Worm (Caenorhabditis elegans) whole organism, L1 larva: Measurements from ENCODE around the gene rab-19.

Source experiments
- Y116A8C.19 ChIP-seq: sonication (generic microtip); optimal IDR thresholded peaks from 2 replicates; lab custom pipeline; 2016; ENCODE audit warnings: missing compliant biosample characterization, missing genetic modification characterization, borderline replicate concordance
- aha-1 ChIP-seq: fragments of 150-350 bp; optimal IDR thresholded peaks from 2 replicates; lab custom pipeline; 2014; ENCODE audit warnings: missing biosample characterization, missing genetic modification characterization
- alr-1 ChIP-seq: fragments of 200-800 bp; sonication (Bioruptor generic); optimal IDR thresholded peaks from 2 replicates; lab custom pipeline; 2018; ENCODE audit warnings: borderline replicate concordance, mild to moderate bottlenecking, missing genetic modification characterization, missing compliant biosample characterization
- aly-2 ChIP-seq: fragments of 150-350 bp; optimal IDR thresholded peaks from 2 replicates; lab custom pipeline; 2014; ENCODE audit warnings: missing biosample characterization, missing genetic modification characterization
- ama-1 ChIP-seq: fragments of 150-350 bp; optimal IDR thresholded peaks from 2 replicates; lab custom pipeline; 2014
- blmp-1 ChIP-seq: fragments of 150-350 bp; optimal IDR thresholded peaks from 2 replicates; lab custom pipeline; 2014; ENCODE audit warnings: missing biosample characterization, missing genetic modification characterization
- ceh-82 ChIP-seq, 3 experiments: fragments of 150-350 bp in 1 of 3; sonication (generic microtip) in 2 of 3; optimal IDR thresholded peaks; 2 replicates each; lab custom pipeline; 2014 to 2017; ENCODE audit warnings: missing biosample characterization in 3 of 3, missing genetic modification characterization in 3 of 3
- dpl-1 ChIP-seq, 3 experiments: fragments of 150-350 bp in 2 of 3; sonication (generic microtip) in 1 of 3; optimal IDR thresholded peaks; 2 replicates each; lab custom pipeline; 2014 to 2017; ENCODE audit warnings: missing biosample characterization in 3 of 3, missing genetic modification characterization in 3 of 3, missing genetic modification reagents in 3 of 3
- efl-1 ChIP-seq, 4 experiments: fragments of 150-350 bp; optimal IDR thresholded peaks in 3 of 4; peaks in 1 of 4; 1 replicate in 1 of 4; 2 replicates in 3 of 4; lab custom pipeline; 2014; ENCODE audit warnings: missing biosample characterization in 2 of 4, missing genetic modification characterization in 2 of 4, missing genetic modification reagents in 2 of 4
- efl-3 ChIP-seq: fragments of 200-800 bp; sonication (Bioruptor generic); optimal IDR thresholded peaks from 2 replicates; lab custom pipeline; 2018; ENCODE audit warnings: mild to moderate bottlenecking, missing genetic modification characterization, missing compliant biosample characterization
- elt-2 ChIP-seq: sonication (generic microtip); optimal IDR thresholded peaks from 2 replicates; lab custom pipeline; 2016; ENCODE audit warnings: missing genetic modification characterization, mild to moderate bottlenecking, inconsistent platforms, missing compliant biosample characterization, missing genetic modification reagents
- elt-3 ChIP-seq, 6 experiments: fragments of 150-350 bp in 1 of 6; sonication (generic microtip); optimal IDR thresholded peaks; 2 replicates each; lab custom pipeline; 2017 to 2018; ENCODE audit warnings: missing biosample characterization in 6 of 6, missing genetic modification characterization in 6 of 6, inconsistent platforms in 1 of 6
- ets-5 ChIP-seq: fragments of 200-800 bp; sonication (Bioruptor generic); IDR thresholded peaks from 2 replicates; pipeline ENCODE4 v1.3.6; 2022; ENCODE audit warnings: missing genetic modification characterization, missing compliant biosample characterization
- fkh-10 ChIP-seq: sonication (generic microtip); optimal IDR thresholded peaks from 2 replicates; lab custom pipeline; 2017; ENCODE audit warnings: missing biosample characterization, missing genetic modification reagents, missing genetic modification characterization
- grh-1 ChIP-seq: fragments of 200-800 bp; sonication (Bioruptor generic); IDR thresholded peaks from 2 replicates; pipeline ENCODE4 v1.3.6; 2022; ENCODE audit warnings: missing genetic modification reagents, missing genetic modification characterization, missing compliant biosample characterization
- hlh-4 ChIP-seq: sonication (generic microtip); optimal IDR thresholded peaks from 2 replicates; lab custom pipeline; 2016; ENCODE audit warnings: mild to moderate bottlenecking, missing genetic modification characterization, missing compliant biosample characterization
- lin-13 ChIP-seq: fragments of 150-350 bp; optimal IDR thresholded peaks from 2 replicates; lab custom pipeline; 2014; ENCODE audit warnings: missing biosample characterization, missing genetic modification reagents, missing genetic modification characterization
- lin-14 ChIP-seq: fragments of 200-800 bp; sonication (Bioruptor generic); optimal IDR thresholded peaks from 2 replicates; lab custom pipeline; 2018; ENCODE audit warnings: mild to moderate bottlenecking, missing genetic modification characterization, moderate library complexity, missing compliant biosample characterization
- lin-35 ChIP-seq, 2 experiments: fragments of 150-350 bp; optimal IDR thresholded peaks; 2 replicates each; lab custom pipeline; 2014; ENCODE audit warnings: missing biosample characterization in 2 of 2, missing genetic modification characterization in 2 of 2, missing genetic modification reagents in 2 of 2
- lsy-2 ChIP-seq, 2 experiments: fragments of 150-350 bp; optimal IDR thresholded peaks; 2 replicates each; lab custom pipeline; 2014; ENCODE audit warnings: missing biosample characterization in 2 of 2, missing genetic modification characterization in 2 of 2
- mab-9 ChIP-seq: fragments of 200-800 bp; sonication (Bioruptor generic); IDR thresholded peaks from 2 replicates; pipeline ENCODE4 v1.3.6; 2022; ENCODE audit warnings: missing genetic modification reagents, missing genetic modification characterization, missing compliant biosample characterization
- mdl-1 ChIP-seq, 2 experiments: fragments of 150-350 bp; optimal IDR thresholded peaks; 2 replicates each; lab custom pipeline; 2014 to 2017; ENCODE audit warnings: missing biosample characterization in 2 of 2, missing genetic modification characterization in 2 of 2, inconsistent platforms in 1 of 2
- mef-2 ChIP-seq: fragments of 150-350 bp; optimal IDR thresholded peaks from 2 replicates; lab custom pipeline; 2014; ENCODE audit warnings: missing biosample characterization, missing genetic modification characterization
- mep-1 ChIP-seq: fragments of 150-350 bp; optimal IDR thresholded peaks from 2 replicates; lab custom pipeline; 2014; ENCODE audit warnings: missing biosample characterization, missing genetic modification characterization
- nhr-12 ChIP-seq: sonication (generic microtip); optimal IDR thresholded peaks from 2 replicates; lab custom pipeline; 2017; ENCODE audit warnings: missing biosample characterization, missing genetic modification characterization
- nhr-20 ChIP-seq: sonication (generic microtip); optimal IDR thresholded peaks from 2 replicates; lab custom pipeline; 2016; ENCODE audit warnings: mild to moderate bottlenecking, missing genetic modification characterization, missing compliant biosample characterization
- nhr-237 ChIP-seq: fragments of 150-350 bp; optimal IDR thresholded peaks from 2 replicates; lab custom pipeline; 2014; ENCODE audit warnings: missing biosample characterization, missing genetic modification characterization
- nhr-28 ChIP-seq: fragments of 150-350 bp; optimal IDR thresholded peaks from 2 replicates; lab custom pipeline; 2014; ENCODE audit warnings: missing biosample characterization, missing genetic modification characterization
- nhr-71 ChIP-seq: sonication (generic microtip); optimal IDR thresholded peaks from 2 replicates; lab custom pipeline; 2016; ENCODE audit warnings: mild to moderate bottlenecking, missing genetic modification characterization, moderate library complexity, missing compliant biosample characterization
- nhr-84 ChIP-seq: sonication (generic microtip); optimal IDR thresholded peaks from 2 replicates; lab custom pipeline; 2017; ENCODE audit warnings: missing biosample characterization, missing genetic modification characterization
- nhr-90 ChIP-seq: sonication (generic microtip); optimal IDR thresholded peaks from 2 replicates; lab custom pipeline; 2016; ENCODE audit warnings: mild to moderate bottlenecking, missing genetic modification characterization, missing compliant biosample characterization; ENCODE audit not compliant: poor library complexity
- pag-3 ChIP-seq: sonication (generic microtip); optimal IDR thresholded peaks from 2 replicates; lab custom pipeline; 2017; ENCODE audit warnings: missing genetic modification characterization, mild to moderate bottlenecking, missing compliant biosample characterization, antibody characterized with exemption, borderline replicate concordance; ENCODE audit not compliant: insufficient read depth
- snpc-4 ChIP-seq: fragments of 150-350 bp; optimal IDR thresholded peaks from 2 replicates; lab custom pipeline; 2014; ENCODE audit warnings: missing biosample characterization, missing genetic modification characterization
- snu-23 ChIP-seq: sonication (generic microtip); optimal IDR thresholded peaks from 2 replicates; lab custom pipeline; 2016; ENCODE audit warnings: missing genetic modification characterization, missing compliant biosample characterization
- sox-4 ChIP-seq: sonication (generic microtip); optimal IDR thresholded peaks from 2 replicates; lab custom pipeline; 2016; ENCODE audit warnings: missing genetic modification characterization, missing compliant biosample characterization
- swsn-7 ChIP-seq: sonication (generic microtip); optimal IDR thresholded peaks from 2 replicates; lab custom pipeline; 2016; ENCODE audit warnings: missing genetic modification characterization, missing compliant biosample characterization
- zag-1 ChIP-seq: fragments of 150-350 bp; optimal IDR thresholded peaks from 2 replicates; lab custom pipeline; 2014; ENCODE audit warnings: missing biosample characterization, missing genetic modification characterization
- zip-4 ChIP-seq: fragments of 200-800 bp; sonication (Bioruptor generic); optimal IDR thresholded peaks from 2 replicates; lab custom pipeline; 2018; ENCODE audit warnings: mild to moderate bottlenecking, missing genetic modification characterization, moderate library complexity, missing compliant biosample characterization
- ztf-11 ChIP-seq, 2 experiments: sonication (generic microtip); optimal IDR thresholded peaks; 2 replicates each; lab custom pipeline; 2016 to 2017; ENCODE audit warnings: missing genetic modification characterization in 2 of 2, missing biosample characterization in 1 of 2, missing compliant biosample characterization in 1 of 2

rab-19 gene

ce11 chrIV:13412845-13413383, 28.7 kb upstream of the rab-19 start, which contains the start of gene gcl-1:
TSS of gene gcl-1 (minus strand) at chrIV:13412895.
- TF ChIP-seq grh-1 (GFP tag; lab: Robert Waterston, UW) = 0 out of 2 replicates have a peak, but pooled peaks have one; percentile 29
- no peak for TF ChIP-seq nhr-28 (tag; lab: Kevin White, UChicago)
- TF ChIP-seq lin-35 (GFP tag; optimal IDR thresholded peaks at IDR 0.05; lab: Kevin White, UChicago) = peak; percentile 13 to 37
- TF ChIP-seq snpc-4 (tag; lab: Kevin White, UChicago) = no peak
- peak; percentile 27 for TF ChIP-seq snu-23 (GFP tag; lab: Kevin White, UChicago)
- TF ChIP-seq mdl-1 (tag; optimal IDR thresholded peaks at IDR 0.05; lab: Kevin White, UChicago) = peak in 1 of 2 experiments; percentile 59
- no peak for TF ChIP-seq nhr-20 (tag; lab: Kevin White, UChicago)
- no peak for TF ChIP-seq elt-2
- TF ChIP-seq dpl-1 (GFP tag; optimal IDR thresholded peaks at IDR 0.05; lab: Kevin White, UChicago) = peak in 1 of 3 experiments; percentile 19
- TF ChIP-seq nhr-84 (tag; lab: Kevin White, UChicago) = no peak
- TF ChIP-seq pag-3 (tag; lab: Kevin White, UChicago) = no peak
- TF ChIP-seq aly-2 (tag; lab: Kevin White, UChicago) = no peak
- no peak for TF ChIP-seq lin-14 (GFP tag; lab: Kevin White, UChicago)
- TF ChIP-seq blmp-1 = peak; percentile 11

- TF ChIP-seq blmp-1 = peak; percentile 80
- TF ChIP-seq ztf-11 (tag; optimal IDR thresholded peaks at IDR 0.05; lab: Kevin White, UChicago) = no peak
- TF ChIP-seq efl-3 = no peak
- no peak for TF ChIP-seq ceh-82 (tag; optimal IDR thresholded peaks at IDR 0.05; lab: Kevin White, UChicago)
- TF ChIP-seq nhr-28 (tag; lab: Kevin White, UChicago) = no peak
These were observed 23.8 kb upstream of the rab-19 start, which contains the start of gene Y62E10A.19 for ce11 chrIV:13408018-13408417. TSS of gene Y62E10A.19 (minus strand) at chrIV:13408306.

DNA sequence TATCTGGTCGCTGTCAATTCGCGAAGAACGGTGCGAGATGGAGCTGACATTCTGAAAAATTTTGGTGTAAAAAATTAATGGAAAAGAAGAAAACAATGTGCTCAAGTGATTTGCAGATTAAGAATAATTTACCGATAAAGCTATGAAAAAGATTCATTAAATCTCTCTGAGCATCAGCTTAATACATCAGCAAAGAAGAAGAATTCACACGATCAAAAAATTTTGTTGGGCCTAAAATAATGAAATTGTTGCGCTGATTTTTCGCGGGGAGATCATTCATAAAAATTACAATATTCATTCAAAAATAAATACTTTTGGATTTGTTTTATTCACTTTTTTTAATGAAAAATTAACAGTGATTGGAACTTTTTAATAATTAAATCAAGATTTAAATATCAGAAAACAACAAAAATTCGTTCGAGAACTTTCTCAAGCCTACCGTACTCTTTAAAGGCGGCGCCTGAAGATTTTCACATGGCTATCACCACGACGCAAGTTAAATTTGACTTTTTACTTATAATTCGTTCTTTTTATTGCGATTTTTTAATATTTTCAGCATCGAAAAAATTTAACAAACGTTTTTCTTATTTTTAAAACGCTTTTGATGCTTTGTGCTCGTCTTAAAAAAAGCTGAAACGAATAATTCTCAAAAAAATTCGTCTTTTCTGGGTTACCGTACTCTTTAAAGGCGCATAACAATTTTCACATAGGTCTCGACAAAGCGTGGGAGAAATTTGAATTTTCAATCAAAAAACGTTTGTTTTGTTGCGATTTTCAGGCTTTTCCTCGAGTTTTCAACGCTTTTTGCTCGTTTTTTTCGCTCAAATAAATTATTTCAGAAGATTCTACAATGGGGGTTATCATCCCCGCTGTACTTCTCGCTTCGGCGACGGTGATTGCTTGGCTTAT, 16.5 kb upstream of the rab-19 start, which contains the start of the genes memi-2 and cyp-31A5:
TSS of gene memi-2 (minus strand) at position 51 of the 909 bp plus-strand sequence.
TSS of gene cyp-31A5 (plus strand) at position 834 of the 909 bp plus-strand sequence.
- TF ChIP-seq nhr-12 (tag; lab: Kevin White, UChicago) = no peak
- no peak for TF ChIP-seq mep-1 (tag; lab: Kevin White, UChicago)
- no peak for TF ChIP-seq lin-35 (GFP tag; optimal IDR thresholded peaks at IDR 0.05; lab: Kevin White, UChicago)
- TF ChIP-seq zip-4 (GFP tag; lab: Kevin White, UChicago) = no peak
- no peak for TF ChIP-seq Y116A8C.19 (tag; lab: Kevin White, UChicago)
- TF ChIP-seq mab-9 (GFP tag; lab: Robert Waterston, UW) = no peak
- TF ChIP-seq lsy-2 (tag; optimal IDR thresholded peaks at IDR 0.05; lab: Kevin White, UChicago) = no peak
- no peak for TF ChIP-seq zag-1 (tag; lab: Kevin White, UChicago)
- TF ChIP-seq mef-2 (tag; lab: Kevin White, UChicago) = no peak
- TF ChIP-seq dpl-1 (GFP tag; optimal IDR thresholded peaks at IDR 0.05; lab: Kevin White, UChicago) = no peak
- TF ChIP-seq ama-1 (lab: Kevin White, UChicago) = no peak
- no peak for TF ChIP-seq mdl-1 (tag; optimal IDR thresholded peaks at IDR 0.05; lab: Kevin White, UChicago)
- no peak for TF ChIP-seq sox-4 (tag; lab: Kevin White, UChicago)
- no peak for TF ChIP-seq lin-13

- TF ChIP-seq elt-3 (tag; optimal IDR thresholded peaks at IDR 0.05; lab: Kevin White, UChicago) = no peak
- peak in 1 of 2 experiments; percentile 17 for TF ChIP-seq mdl-1 (tag; optimal IDR thresholded peaks at IDR 0.05; lab: Kevin White, UChicago)
These were observed 14.5 kb upstream of the rab-19 start, which contains the start of gene Y62E10A.13 for ce11 chrIV:13398728-13399127. TSS of gene Y62E10A.13 (minus strand) at chrIV:13399053.

- TF ChIP-seq ets-5 (GFP tag; lab: Robert Waterston, UW) (no peak), lin-35 (GFP tag; optimal IDR thresholded peaks at IDR 0.05; lab: Kevin White, UChicago) (peak in 1 of 2 experiments; percentile 5), efl-1 (optimal IDR thresholded peaks at IDR 0.05; lab: Kevin White, UChicago) (no peak), efl-1 (GFP tag; optimal IDR thresholded peaks at IDR 0.05 in 1 of 2; lab: Kevin White, UChicago) (peak in 1 of 2 experiments; percentile 54), nhr-71 (peak; percentile 27), aha-1 (no peak), aly-2 (tag; lab: Kevin White, UChicago) (no peak), swsn-7 (tag; lab: Kevin White, UChicago) (no peak), nhr-237 (tag; lab: Kevin White, UChicago) (no peak), sox-4 (tag; lab: Kevin White, UChicago) (no peak), mep-1 (tag; lab: Kevin White, UChicago) (no peak), nhr-20 (tag; lab: Kevin White, UChicago) (peak; percentile 18), nhr-90 (tag; lab: Kevin White, UChicago) (peak; percentile 32), elt-2 (peak; percentile 80), hlh-4 (tag; lab: Kevin White, UChicago) (no peak), alr-1 (tag; lab: Kevin White, UChicago) (no peak), fkh-10 (GFP tag; lab: Kevin White, UChicago) (no peak)
These were observed 12.2 kb upstream of the rab-19 start for ce11 chrIV:13396375-13396774.
